Worm (Caenorhabditis elegans) whole organism, early embryonic: ENCODE measurements around the gene F53C11.4.

ENCODE experiments used
- B0310.2 ChIP-seq: sonication (generic microtip); optimal IDR thresholded peaks from 2 replicates; lab custom pipeline; 2016; ENCODE audit warnings: mild to moderate bottlenecking, missing genetic modification characterization, missing compliant biosample characterization
- aly-1 ChIP-seq: sonication (generic microtip); optimal IDR thresholded peaks from 2 replicates; lab custom pipeline; 2016; ENCODE audit warnings: missing genetic modification characterization, missing compliant biosample characterization
- ama-1 ChIP-seq: fragments of 150-350 bp; optimal IDR thresholded peaks from 2 replicates; lab custom pipeline; 2014
- ceh-13 ChIP-seq: fragments of 200-800 bp; sonication (Bioruptor generic); optimal IDR thresholded peaks from 2 replicates; lab custom pipeline; 2018; ENCODE audit warnings: mild to moderate bottlenecking, missing genetic modification characterization, missing compliant biosample characterization
- ceh-36 ChIP-seq: sonication (generic microtip); optimal IDR thresholded peaks from 2 replicates; lab custom pipeline; 2016; ENCODE audit warnings: missing genetic modification characterization, inconsistent platforms, missing compliant biosample characterization
- ets-7 ChIP-seq: sonication (generic microtip); optimal IDR thresholded peaks from 2 replicates; lab custom pipeline; 2016; ENCODE audit warnings: missing genotype, missing genetic modification characterization, missing compliant biosample characterization
- flt-1 ChIP-seq: fragments of 200-800 bp; sonication (Bioruptor generic); IDR thresholded peaks from 2 replicates; pipeline ENCODE4 v1.3.6; 2022; ENCODE audit warnings: missing genetic modification characterization, missing compliant biosample characterization
- hmg-4 ChIP-seq: fragments of 200-800 bp; sonication (Bioruptor generic); optimal IDR thresholded peaks from 2 replicates; lab custom pipeline; 2018; ENCODE audit warnings: mild to moderate bottlenecking, missing genetic modification characterization, missing compliant biosample characterization
- hnd-1 ChIP-seq: sonication (generic microtip); optimal IDR thresholded peaks from 2 replicates; lab custom pipeline; 2016; ENCODE audit warnings: missing genetic modification characterization, missing compliant biosample characterization
- pes-1 ChIP-seq: fragments of 200-800 bp; sonication (Bioruptor generic); IDR thresholded peaks from 2 replicates; pipeline ENCODE4 v1.3.6; 2022; ENCODE audit warnings: missing genetic modification reagents, missing genetic modification characterization, missing compliant biosample characterization
- scrt-1 ChIP-seq: fragments of 200-800 bp; sonication (Bioruptor generic); IDR thresholded peaks from 2 replicates; pipeline ENCODE4 v1.3.6; 2022; ENCODE audit warnings: missing genetic modification characterization, missing compliant biosample characterization
- sea-1 ChIP-seq: fragments of 200-800 bp; sonication (Bioruptor generic); conservative IDR thresholded peaks from 2 replicates; pipeline ENCODE4 v1.3.6; 2022; ENCODE audit warnings: missing genetic modification characterization, missing compliant biosample characterization
- tbx-11 ChIP-seq: fragments of 200-800 bp; sonication (Bioruptor generic); IDR thresholded peaks from 2 replicates; pipeline ENCODE4 v1.3.6; 2022; ENCODE audit warnings: missing genetic modification characterization, missing compliant biosample characterization
- tbx-37 ChIP-seq: fragments of 200-800 bp; sonication (Bioruptor generic); conservative IDR thresholded peaks from 2 replicates; pipeline ENCODE4 v1.3.6; 2022; ENCODE audit warnings: missing genetic modification reagents, missing genetic modification characterization, missing compliant biosample characterization

- TF ChIP-seq ceh-36, result no peak
- no peak for TF ChIP-seq flt-1 (GFP tag; lab: Robert Waterston, UW)
- no peak for TF ChIP-seq ama-1 (lab: Kevin White, UChicago)
- no peak for TF ChIP-seq B0310.2 (tag; lab: Kevin White, UChicago)
- no peak for TF ChIP-seq scrt-1 (GFP tag; lab: Robert Waterston, UW)
- TF ChIP-seq pes-1 (GFP tag; lab: Robert Waterston, UW), result no peak
- TF ChIP-seq tbx-11 (GFP tag; lab: Robert Waterston, UW), result no peak
- TF ChIP-seq aly-1 (tag; lab: Kevin White, UChicago), result no peak
- TF ChIP-seq sea-1 (GFP tag; lab: Robert Waterston, UW), result no peak
- TF ChIP-seq ceh-13 (GFP tag; lab: Kevin White, UChicago), result no peak
- no peak for TF ChIP-seq tbx-37 (GFP tag; lab: Robert Waterston, UW)
- no peak for TF ChIP-seq hmg-4 (GFP tag; lab: Kevin White, UChicago)
- no peak for TF ChIP-seq hnd-1 (tag; lab: Kevin White, UChicago)
- no peak for TF ChIP-seq ets-7 (tag; lab: Kevin White, UChicago)
Observed at ce11 chrV:13790117-13790516, 3.0 kb upstream of the F53C11.4 start.
